Worm (Caenorhabditis elegans): ENCODE results near the gene srw-140.

Gene srw-140

ce11 chrV:5177209-5177608 is 11.7 kb downstream of the srw-140 start, which contains the start of gene ugt-51:
Gene ugt-51, minus strand, starts transcription at chrV:5177309.
- TF ChIP-seq F13H6.1 (tag; optimal IDR thresholded peaks at IDR 0.05) (no peak), fax-1 (tag; optimal IDR thresholded peaks at IDR 0.05) (no peak), C08G9.2 (tag; optimal IDR thresholded peaks at IDR 0.05) (no peak), pat-9 (tag; optimal IDR thresholded peaks at IDR 0.05) (no peak), ceh-30 (tag; optimal IDR thresholded peaks at IDR 0.05) (no peak), ceh-18 (tag; optimal IDR thresholded peaks at IDR 0.05) (no peak), Y22D7AL.16 (tag; optimal IDR thresholded peaks at IDR 0.05) (no peak)

DNA sequence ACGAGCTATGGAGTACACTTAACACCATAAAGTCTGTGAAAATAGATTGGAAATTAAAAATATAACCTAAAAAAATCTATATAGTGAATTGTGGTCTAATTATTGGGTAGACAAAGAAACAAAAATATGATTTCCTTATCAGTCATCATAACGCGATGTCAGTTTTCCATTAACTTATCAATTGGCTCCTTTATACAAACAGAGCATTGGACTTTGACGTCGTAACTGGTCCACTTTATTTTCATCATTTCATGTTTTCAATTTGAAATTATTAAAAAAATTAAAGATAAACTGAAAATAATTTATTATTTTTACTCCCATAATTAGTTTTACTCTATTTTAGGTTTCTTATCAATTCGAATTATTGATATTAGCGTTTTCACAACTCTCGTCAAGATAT is 12.5 kb downstream of the srw-140 start:
- no peak for TF ChIP-seq Y22D7AL.16 (tag; optimal IDR thresholded peaks at IDR 0.05)
- TF ChIP-seq elt-2 (tag; optimal IDR thresholded peaks at IDR 0.05), result peak; percentile 60

ce11 chrV:5181612-5182011 is 16.1 kb downstream of the srw-140 start, which contains the start of gene C03A7.2:
Gene C03A7.2, plus strand, starts transcription at chrV:5181912.
- TF ChIP-seq eyg-1 (tag; optimal IDR thresholded peaks at IDR 0.05), result no peak
- TF ChIP-seq odd-2 (tag; optimal IDR thresholded peaks at IDR 0.05), result no peak
- TF ChIP-seq nhr-11 (tag; optimal IDR thresholded peaks at IDR 0.05), result no peak
- no peak for TF ChIP-seq T23F11.4 (GFP tag; optimal IDR thresholded peaks at IDR 0.05)
- TF ChIP-seq ceh-14 (tag; optimal IDR thresholded peaks at IDR 0.05), result no peak
- TF ChIP-seq ref-2 (tag; optimal IDR thresholded peaks at IDR 0.05), result no peak
- TF ChIP-seq pha-2 (tag; optimal IDR thresholded peaks at IDR 0.05), result no peak
- no peak for TF ChIP-seq ttx-3 (tag; optimal IDR thresholded peaks at IDR 0.05)
- no peak for TF ChIP-seq unc-42 (tag; optimal IDR thresholded peaks at IDR 0.05)
- TF ChIP-seq tbx-7 (tag; optimal IDR thresholded peaks at IDR 0.05), result no peak
- no peak for TF ChIP-seq ceh-48 (tag; optimal IDR thresholded peaks at IDR 0.05)
- no peak for TF ChIP-seq pat-9 (tag; optimal IDR thresholded peaks at IDR 0.05)
- TF ChIP-seq hlh-6 (tag; optimal IDR thresholded peaks at IDR 0.05), result no peak
- no peak for TF ChIP-seq pqm-1 (tag; optimal IDR thresholded peaks at IDR 0.05)
- TF ChIP-seq ceh-6 (GFP tag; optimal IDR thresholded peaks at IDR 0.05), result no peak
- no peak for TF ChIP-seq ceh-30 (tag; optimal IDR thresholded peaks at IDR 0.05)
- TF ChIP-seq sdc-2 (tag; optimal IDR thresholded peaks at IDR 0.05), result no peak
- no peak for TF ChIP-seq elt-2 (tag; optimal IDR thresholded peaks at IDR 0.05)

ce11 chrV:5192501-5192900 is 27.0 kb downstream of the srw-140 start, which contains the start of gene C03A7.13:
Gene C03A7.13, minus strand, starts transcription at chrV:5192543.
- TF ChIP-seq fkh-6 (tag; optimal IDR thresholded peaks at IDR 0.05) (no peak), pha-4 (tag; optimal IDR thresholded peaks at IDR 0.05) (no peak), gmeb-2 (tag; optimal IDR thresholded peaks at IDR 0.05) (no peak), unc-42 (tag; optimal IDR thresholded peaks at IDR 0.05) (no peak), ceh-6 (GFP tag; optimal IDR thresholded peaks at IDR 0.05) (no peak), ama-1 (optimal IDR thresholded peaks at IDR 0.05) (no peak), hlh-15 (tag; optimal IDR thresholded peaks at IDR 0.05) (no peak), Y22D7AL.16 (tag; optimal IDR thresholded peaks at IDR 0.05) (no peak), che-1 (tag; optimal IDR thresholded peaks at IDR 0.05) (no peak), hlh-30 (tag; optimal IDR thresholded peaks at IDR 0.05; ENCODE audit: insufficient read depth) (no peak), tbx-2 (tag; optimal IDR thresholded peaks at IDR 0.05) (no peak), lim-6 (tag; optimal IDR thresholded peaks at IDR 0.05) (no peak), hlh-13 (GFP tag; optimal IDR thresholded peaks at IDR 0.05) (no peak)

DNA sequence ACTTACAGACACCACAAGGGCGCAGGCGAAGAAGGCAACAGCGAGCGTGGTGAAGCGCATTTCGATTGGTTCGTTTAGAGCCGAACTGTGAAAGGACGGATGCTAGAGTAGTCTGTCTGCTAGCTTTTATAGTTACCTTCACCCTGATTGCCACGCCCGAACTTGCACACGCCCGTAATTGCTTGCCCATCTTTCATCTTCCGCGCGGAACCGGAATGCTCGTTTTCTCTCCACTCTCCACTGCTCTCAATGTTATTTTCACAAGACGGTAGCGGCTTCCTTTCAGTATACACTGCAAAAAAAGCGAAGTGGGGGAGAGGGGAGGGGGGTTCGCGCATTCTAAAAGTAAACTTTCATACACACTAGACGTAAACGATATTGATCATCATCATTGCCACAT is 29.0 kb downstream of the srw-140 start, which contains the start of gene abu-8:
TSS of gene abu-8 (minus strand) at position 101 of the 400 bp plus-strand sequence.
- TF ChIP-seq fkh-10 (GFP tag; optimal IDR thresholded peaks at IDR 0.05) (no peak), fax-1 (tag; optimal IDR thresholded peaks at IDR 0.05) (no peak), pha-4 (tag; optimal IDR thresholded peaks at IDR 0.05) (no peak), rnt-1 (tag; optimal IDR thresholded peaks at IDR 0.05) (no peak), hlh-30 (tag; optimal IDR thresholded peaks at IDR 0.05; ENCODE audit: insufficient read depth) (no peak), pha-2 (tag; optimal IDR thresholded peaks at IDR 0.05) (no peak), C38D4.7 (GFP tag; optimal IDR thresholded peaks at IDR 0.05) (no peak), ceh-2 (tag; optimal IDR thresholded peaks at IDR 0.05) (no peak), odd-2 (tag; optimal IDR thresholded peaks at IDR 0.05) (no peak), Y22D7AL.16 (tag; optimal IDR thresholded peaks at IDR 0.05) (no peak), ztf-16 (tag; optimal IDR thresholded peaks at IDR 0.05) (no peak), tbx-2 (tag; optimal IDR thresholded peaks at IDR 0.05) (no peak), tbx-7 (tag; optimal IDR thresholded peaks at IDR 0.05) (no peak), ceh-6 (GFP tag; optimal IDR thresholded peaks at IDR 0.05) (no peak)
